Worm (Caenorhabditis elegans) whole organism, mixed stage, embryonic: Measurements from ENCODE around the gene hlh-34.

Source experiments
- ceh-83 ChIP-seq: fragments of 200-800 bp; sonication (Bioruptor generic); optimal IDR thresholded peaks from 2 replicates; lab custom pipeline; 2018; ENCODE audit warnings: mild to moderate bottlenecking, missing genetic modification characterization, missing compliant biosample characterization
- cnd-1 ChIP-seq: fragments of 200-800 bp; sonication (Bioruptor generic); optimal IDR thresholded peaks from 2 replicates; lab custom pipeline; 2018; ENCODE audit warnings: mild to moderate bottlenecking, missing genetic modification characterization, missing compliant biosample characterization
- snpc-4 ChIP-seq: fragments of 150-350 bp; optimal IDR thresholded peaks from 2 replicates; lab custom pipeline; 2014; ENCODE audit warnings: missing biosample characterization, missing genetic modification characterization

ce11 chrV:13657291-13657690 is 49.9 kb downstream of the hlh-34 start:
- TF ChIP-seq cnd-1 (tag; lab: Kevin White, UChicago) (no peak), ceh-83 (no peak), snpc-4 (tag; lab: Kevin White, UChicago) (no peak)
